Fruit fly (Drosophila melanogaster): ENCODE data around the gene santa-maria.

dm6 chr2L:7498208-7498607 is 47.2 kb upstream of the santa-maria start:
- no peak for TF ChIP-seq Sin3A (optimal IDR thresholded peaks at IDR 0.05)
- no peak for TF ChIP-seq insv (optimal IDR thresholded peaks at IDR 0.05)
- no peak for TF ChIP-seq ttk (optimal IDR thresholded peaks at IDR 0.05)

Measured in Kc167 (cell line).